Worm (Caenorhabditis elegans) whole organism, L4 larva: Measurements from ENCODE around the gene srbc-39.

ENCODE experiments used
- F10B5.3 ChIP-seq: sonication (generic microtip); optimal IDR thresholded peaks from 2 replicates; lab custom pipeline; 2016; ENCODE audit warnings: mild to moderate bottlenecking, missing genetic modification characterization, missing compliant biosample characterization
- ama-1 ChIP-seq: fragments of 150-350 bp; optimal IDR thresholded peaks from 2 replicates; lab custom pipeline; 2014; ENCODE audit warnings: inconsistent platforms, mixed read lengths
- ceh-32 ChIP-seq: sonication (generic microtip); optimal IDR thresholded peaks from 2 replicates; lab custom pipeline; 2016; ENCODE audit warnings: mild to moderate bottlenecking, missing genetic modification characterization, missing compliant biosample characterization; ENCODE audit not compliant: poor library complexity
- ces-1 ChIP-seq: fragments of 150-350 bp; sonication (generic microtip); optimal IDR thresholded peaks from 4 replicates; lab custom pipeline; 2014; ENCODE audit warnings: missing biosample characterization, missing genetic modification reagents, missing genetic modification characterization
- dpl-1 ChIP-seq: fragments of 150-350 bp; optimal IDR thresholded peaks from 2 replicates; lab custom pipeline; 2014; ENCODE audit warnings: missing biosample characterization, missing genetic modification reagents, missing genetic modification characterization
- egl-43 ChIP-seq: fragments of 200-800 bp; sonication (Bioruptor generic); IDR thresholded peaks from 2 replicates; pipeline ENCODE4 v1.3.6; 2022; ENCODE audit warnings: missing genetic modification reagents, missing genetic modification characterization, missing compliant biosample characterization
- lin-13 ChIP-seq: fragments of 150-350 bp; optimal IDR thresholded peaks from 2 replicates; lab custom pipeline; 2014; ENCODE audit warnings: missing biosample characterization, missing genetic modification reagents, missing genetic modification characterization
- lir-3 ChIP-seq: sonication (generic microtip); optimal IDR thresholded peaks from 2 replicates; lab custom pipeline; 2016; ENCODE audit warnings: mild to moderate bottlenecking, missing genetic modification characterization, missing compliant biosample characterization
- lsy-2 ChIP-seq, 2 experiments: fragments of 150-350 bp in 1 of 2; sonication (generic microtip) in 1 of 2; optimal IDR thresholded peaks; 2 replicates each; lab custom pipeline; 2014 to 2017; ENCODE audit warnings: missing biosample characterization in 2 of 2, missing genetic modification characterization in 2 of 2
- skn-1 ChIP-seq: fragments of 150-350 bp; optimal IDR thresholded peaks from 2 replicates; lab custom pipeline; 2014; ENCODE audit warnings: missing biosample characterization, missing genetic modification characterization
- spr-1 ChIP-seq: sonication (generic microtip); optimal IDR thresholded peaks from 2 replicates; lab custom pipeline; 2016; ENCODE audit warnings: mild to moderate bottlenecking, missing genetic modification characterization, missing compliant biosample characterization
- ztf-11 ChIP-seq: fragments of 150-350 bp; optimal IDR thresholded peaks from 2 replicates; lab custom pipeline; 2014; ENCODE audit warnings: missing biosample characterization, missing genetic modification characterization

DNA sequence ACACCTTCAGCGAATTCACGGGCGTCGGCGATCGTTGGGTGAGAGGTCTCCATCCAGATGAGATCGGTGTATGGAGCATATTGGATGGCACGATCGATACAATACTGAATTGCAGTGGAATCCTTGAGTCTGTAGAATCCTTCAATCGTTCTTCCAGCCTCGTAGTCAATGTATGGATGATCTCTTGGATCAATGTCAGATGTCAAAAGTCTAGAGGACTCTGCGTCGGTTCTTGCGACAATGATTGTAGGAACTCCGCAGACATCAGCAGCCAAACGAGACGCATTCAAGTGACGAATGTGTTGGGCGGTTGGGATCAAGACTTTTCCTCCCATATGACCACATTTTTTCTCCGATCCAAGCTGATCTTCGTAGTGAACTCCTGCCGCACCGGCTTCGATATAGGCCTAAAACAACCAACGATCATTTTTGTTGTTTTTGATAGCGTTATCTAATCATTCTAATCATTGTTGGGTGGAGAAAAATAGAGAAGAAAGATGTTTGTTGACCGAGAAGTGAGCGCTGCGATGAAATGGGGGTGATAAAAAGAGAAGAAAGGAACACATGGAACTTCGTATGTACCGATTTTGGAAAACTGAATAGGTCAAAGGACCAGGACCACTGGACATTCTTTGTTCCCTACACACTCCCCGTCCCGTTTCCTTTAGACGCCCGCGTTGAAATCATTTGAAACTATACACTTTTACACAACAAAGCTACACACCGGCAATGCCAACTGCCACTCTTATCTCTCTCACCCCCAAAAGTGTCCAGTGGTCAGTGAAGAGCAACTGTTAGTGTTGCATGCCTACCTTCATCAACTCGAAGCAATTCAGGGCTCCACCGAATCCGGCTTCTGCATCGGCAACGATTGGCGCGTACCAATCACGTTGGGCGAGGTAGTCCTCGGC is 17.9 kb downstream of the srbc-39 start:
- TF ChIP-seq ama-1 (lab: Kevin White, UChicago), result peak; percentile 89
- TF ChIP-seq lsy-2 (tag; optimal IDR thresholded peaks at IDR 0.05; lab: Kevin White, UChicago), result no peak
- TF ChIP-seq ztf-11 (tag; lab: Kevin White, UChicago), result no peak
- no peak for TF ChIP-seq dpl-1 (GFP tag; lab: Kevin White, UChicago)
- TF ChIP-seq ceh-32, result no peak
- TF ChIP-seq lin-13 (GFP tag; lab: Kevin White, UChicago), result no peak
- no peak for TF ChIP-seq F10B5.3 (tag; lab: Kevin White, UChicago)
- no peak for TF ChIP-seq spr-1
- TF ChIP-seq lir-3 (tag; lab: Kevin White, UChicago), result no peak
- no peak for TF ChIP-seq ces-1 (GFP tag; lab: Kevin White, UChicago)
- TF ChIP-seq egl-43 (GFP tag; lab: Robert Waterston, UW), result no peak
- no peak for TF ChIP-seq skn-1 (tag; lab: Kevin White, UChicago)
